Fruit fly (Drosophila melanogaster) whole organism, pupa: ENCODE data around the gene CG31804.

ENCODE experiments used
- CG15710 ChIP-seq: fragments of 200-800 bp; sonication (Bioruptor generic); optimal IDR thresholded peaks from 2 replicates; lab custom pipeline; 2018; ENCODE audit warnings: missing biosample characterization, mild to moderate bottlenecking, missing genetic modification characterization, moderate library complexity
- CG4496 ChIP-seq: fragments of 200-800 bp; sonication (Bioruptor generic); IDR thresholded peaks from 3 replicates; pipeline ENCODE4 v1.3.6; 2022; ENCODE audit warnings: missing biosample characterization, missing genetic modification characterization
- CG8301 ChIP-seq: fragments of 200-800 bp; sonication (Bioruptor generic); optimal IDR thresholded peaks from 2 replicates; lab custom pipeline; 2018; ENCODE audit warnings: missing biosample characterization, mild to moderate bottlenecking, missing genetic modification characterization
- gl ChIP-seq: fragments of 200-800 bp; sonication (Bioruptor generic); optimal IDR thresholded peaks from 2 replicates; lab custom pipeline; 2018; ENCODE audit warnings: missing biosample characterization, mild to moderate bottlenecking, missing genetic modification characterization

DNA sequence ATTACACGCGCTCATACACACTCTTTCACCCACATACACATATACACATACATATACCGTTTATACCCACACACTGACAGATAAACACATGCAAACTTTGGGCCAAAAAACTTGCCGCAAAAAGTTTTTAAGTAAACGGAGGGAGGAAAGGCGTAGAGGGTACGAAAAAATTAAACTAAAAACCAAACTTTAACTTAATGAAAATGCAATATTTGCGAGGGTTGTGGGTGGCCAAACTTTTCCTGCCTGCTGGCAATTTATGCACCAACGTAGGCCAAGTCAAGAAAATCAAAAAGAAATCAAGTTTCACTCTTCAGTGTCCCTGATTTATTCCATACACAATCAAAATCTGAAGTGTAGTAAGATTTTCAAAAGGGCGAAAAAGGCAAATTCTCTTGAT lies at the start of gene CG31804:
- no peak for TF ChIP-seq CG8301
- no peak for TF ChIP-seq CG15710 (tag; lab: Kevin White, UChicago)
- no peak for TF ChIP-seq gl (tag; lab: Kevin White, UChicago)
- no peak for TF ChIP-seq CG4496
